Worm (Caenorhabditis elegans) whole organism, midembryonic: ENCODE measurements around the gene T05B4.13.

Source experiments
- cog-1 ChIP-seq: sonication (generic microtip); optimal IDR thresholded peaks from 2 replicates; lab custom pipeline; 2016; ENCODE audit warnings: missing genetic modification characterization, missing compliant biosample characterization
- flt-1 ChIP-seq: fragments of 200-800 bp; sonication (Bioruptor generic); IDR thresholded peaks from 2 replicates; pipeline ENCODE4 v1.3.6; 2022; ENCODE audit warnings: missing genetic modification characterization, missing compliant biosample characterization
- med-1 ChIP-seq: sonication (generic microtip); optimal IDR thresholded peaks from 2 replicates; lab custom pipeline; 2017; ENCODE audit warnings: missing genetic modification characterization, mild to moderate bottlenecking, missing compliant biosample characterization, antibody characterized with exemption, missing genetic modification reagents; ENCODE audit not compliant: insufficient read depth
- ref-1 ChIP-seq: fragments of 200-800 bp; sonication (Bioruptor generic); conservative IDR thresholded peaks from 2 replicates; pipeline ENCODE4 v1.3.6; 2022; ENCODE audit warnings: missing genetic modification reagents, missing genetic modification characterization, missing compliant biosample characterization
- tab-1 ChIP-seq: fragments of 200-800 bp; sonication (Bioruptor generic); IDR thresholded peaks from 2 replicates; pipeline ENCODE4 v1.3.6; 2022; ENCODE audit warnings: missing genetic modification characterization, missing compliant biosample characterization
- ztf-23 ChIP-seq: fragments of 200-800 bp; sonication (Bioruptor generic); IDR thresholded peaks from 2 replicates; pipeline ENCODE4 v1.3.6; 2022; ENCODE audit warnings: missing genetic modification reagents, missing genetic modification characterization, missing compliant biosample characterization

DNA sequence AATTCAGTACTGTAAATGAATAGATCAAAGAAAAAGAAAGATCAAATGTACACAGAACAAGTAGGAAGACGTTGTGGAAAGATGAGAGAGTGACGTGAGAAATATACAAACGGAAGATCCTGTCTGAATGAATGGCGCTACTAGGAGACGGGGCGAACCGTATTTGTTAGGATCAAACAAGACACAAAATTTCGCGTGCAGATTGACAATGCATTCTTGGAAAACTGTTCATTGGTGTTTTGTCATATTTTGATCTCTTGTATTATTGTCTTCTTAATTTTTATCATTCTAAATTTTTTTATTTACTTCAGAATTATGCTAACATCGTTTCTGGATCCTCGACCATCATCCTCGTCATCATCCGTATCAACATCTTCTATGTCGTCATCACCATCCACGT lies 32.6 kb downstream of the T05B4.13 start, which contains the start of gene nhr-181:
- TF ChIP-seq tab-1 (GFP tag; lab: Robert Waterston, UW) (no peak), ztf-23 (GFP tag; lab: Robert Waterston, UW) (no peak), cog-1 (tag; lab: Kevin White, UChicago) (no peak), ref-1 (GFP tag; lab: Robert Waterston, UW) (no peak), flt-1 (GFP tag; lab: Robert Waterston, UW) (no peak), med-1 (no peak)
